Fruit fly (Drosophila melanogaster) whole organism: ENCODE measurements around the gene CG18528.

Experiments
- CG8478 ChIP-seq: fragments of >200 bp; optimal IDR thresholded peaks from 2 replicates; lab custom pipeline; 2018; ENCODE audit warnings: inconsistent platforms
- Dll ChIP-seq: fragments of >200 bp; optimal IDR thresholded peaks from 2 replicates; lab custom pipeline; 2017
- EcR ChIP-seq, 2 experiments: fragments of >200 bp; optimal IDR thresholded peaks; 2 replicates each; lab custom pipeline; 2017; ENCODE audit warnings: missing biosample characterization in 2 of 2, missing genetic modification characterization in 2 of 2, missing genetic modification reagents in 2 of 2
- pan ChIP-seq: fragments of >200 bp; optimal IDR thresholded peaks from 2 replicates; lab custom pipeline; 2017
- psq ChIP-seq: fragments of >200 bp; optimal IDR thresholded peaks from 2 replicates; lab custom pipeline; 2017

- no peak for TF ChIP-seq Dll (lab: Kevin White, UChicago)
- TF ChIP-seq pan (lab: Kevin White, UChicago) = no peak
- TF ChIP-seq EcR (GFP tag; optimal IDR thresholded peaks at IDR 0.05; lab: Kevin White, UChicago) = no peak
- no peak for TF ChIP-seq CG8478 (lab: Kevin White, UChicago)
- TF ChIP-seq psq (lab: Kevin White, UChicago) = no peak
These were observed 41.5 kb downstream of the CG18528 start, which contains the start of the genes Nab2 and BRWD3 for dm6 chr3R:24318217-24319082.
